Fruit fly (Drosophila melanogaster) whole organism, prepupa: Measurements from ENCODE around the gene Pp4-19C.

Source experiments
- CG3919 ChIP-seq: fragments of 200-800 bp; sonication (Bioruptor generic); optimal IDR thresholded peaks from 3 replicates; lab custom pipeline; 2016; ENCODE audit warnings: missing biosample characterization, missing genetic modification characterization
- Ets96B ChIP-seq: fragments of 200-800 bp; optimal IDR thresholded peaks from 2 replicates; lab custom pipeline; 2019; ENCODE audit warnings: missing biosample characterization, mild to moderate bottlenecking, missing genetic modification characterization, moderate library complexity
- dsx ChIP-seq: fragments of 200-800 bp; optimal IDR thresholded peaks from 3 replicates; lab custom pipeline; 2019; ENCODE audit warnings: missing biosample characterization, mild to moderate bottlenecking, missing genetic modification characterization, moderate library complexity; ENCODE audit not compliant: poor library complexity, severe bottlenecking
- ss ChIP-seq, 2 experiments: fragments of 200-800 bp; sonication (Bioruptor generic); optimal IDR thresholded peaks; 2 replicates in 1 of 2; 3 replicates in 1 of 2; lab custom pipeline; 2017 to 2018; ENCODE audit warnings: mild to moderate bottlenecking in 2 of 2, missing biosample characterization in 2 of 2, missing genetic modification characterization in 2 of 2, moderate library complexity in 1 of 2
- svp ChIP-seq: fragments of 200-800 bp; sonication (Bioruptor generic); peaks from one replicate; lab custom pipeline; 2016; ENCODE audit warnings: missing biosample characterization, missing genetic modification characterization

DNA sequence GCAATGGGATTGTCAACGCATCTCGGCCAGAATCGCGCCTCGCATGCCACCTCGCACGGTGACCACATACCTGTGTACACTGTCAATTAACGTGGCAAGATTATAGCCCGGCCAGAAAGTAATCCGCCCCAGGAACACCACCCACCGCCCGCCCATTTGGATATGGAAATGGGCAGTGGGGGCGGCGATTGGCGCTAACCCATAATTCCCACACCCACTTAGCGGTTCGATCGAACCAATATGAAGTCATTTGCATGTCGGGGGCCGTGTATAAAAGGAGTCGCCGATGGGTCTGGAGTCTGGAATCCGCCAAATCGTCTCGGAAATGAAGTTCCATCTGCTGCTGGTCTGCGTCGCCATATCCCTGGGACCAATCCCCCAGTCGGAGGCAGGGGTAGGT is 8.4 kb downstream of the Pp4-19C start, which contains the start of gene Obp19a:
- TF ChIP-seq dsx (GFP tag; lab: Kevin White, UChicago) (no peak), svp (GFP tag; lab: Kevin White, UChicago) (no peak), ss (GFP tag; optimal IDR thresholded peaks at IDR 0.05; lab: Kevin White, UChicago) (no peak), CG3919 (no peak), Ets96B (no peak)
